Fruit fly (Drosophila melanogaster) whole organism, prepupa: ENCODE data around the gene CG14075.

ENCODE experiments used
- Blimp-1 ChIP-seq: fragments of 200-800 bp; sonication (Bioruptor generic); optimal IDR thresholded peaks from 3 replicates; lab custom pipeline; 2017; ENCODE audit warnings: missing biosample characterization, missing genetic modification characterization, mild to moderate bottlenecking, moderate library complexity, missing genetic modification reagents
- CG10631 ChIP-seq: fragments of 200-800 bp; sonication (Bioruptor generic); optimal IDR thresholded peaks from 2 replicates; lab custom pipeline; 2016; ENCODE audit warnings: missing biosample characterization, missing genetic modification characterization
- CG10669 ChIP-seq: fragments of 200-800 bp; sonication (Bioruptor generic); optimal IDR thresholded peaks from 3 replicates; lab custom pipeline; 2018; ENCODE audit warnings: missing biosample characterization, mild to moderate bottlenecking, missing genetic modification characterization, moderate library complexity
- CG11762 ChIP-seq: fragments of 200-800 bp; sonication (Bioruptor generic); optimal IDR thresholded peaks from 3 replicates; lab custom pipeline; 2016; ENCODE audit warnings: missing biosample characterization, missing genetic modification characterization; ENCODE audit not compliant: insufficient read depth
- CG11902 ChIP-seq: fragments of 200-800 bp; sonication (Bioruptor generic); optimal IDR thresholded peaks from 3 replicates; lab custom pipeline; 2016; ENCODE audit warnings: missing biosample characterization, missing genetic modification characterization
- CG15336 ChIP-seq: fragments of 200-800 bp; sonication (Bioruptor generic); IDR thresholded peaks from 2 replicates; pipeline ENCODE4 v1.3.6; 2022; ENCODE audit warnings: missing biosample characterization, missing genetic modification characterization
- CG1621 ChIP-seq: fragments of 200-800 bp; sonication (Bioruptor generic); optimal IDR thresholded peaks from 3 replicates; lab custom pipeline; 2018; ENCODE audit warnings: missing biosample characterization, mild to moderate bottlenecking, missing genetic modification characterization
- CG32006 ChIP-seq: fragments of 200-800 bp; sonication (Bioruptor generic); optimal IDR thresholded peaks from 3 replicates; lab custom pipeline; 2017; ENCODE audit warnings: missing biosample characterization, mild to moderate bottlenecking, missing genetic modification characterization
- CG34406 ChIP-seq: fragments of 200-800 bp; sonication (Bioruptor generic); optimal IDR thresholded peaks from 3 replicates; lab custom pipeline; 2016; ENCODE audit warnings: missing biosample characterization, missing genetic modification characterization
- CG3919 ChIP-seq: fragments of 200-800 bp; sonication (Bioruptor generic); optimal IDR thresholded peaks from 3 replicates; lab custom pipeline; 2016; ENCODE audit warnings: missing biosample characterization, missing genetic modification characterization
- CG4318 ChIP-seq: fragments of 200-800 bp; sonication (Bioruptor generic); optimal IDR thresholded peaks from 3 replicates; lab custom pipeline; 2017; ENCODE audit warnings: missing biosample characterization, mild to moderate bottlenecking, missing genetic modification characterization
- CG6163 ChIP-seq: fragments of 200-800 bp; sonication (Bioruptor generic); IDR thresholded peaks from 3 replicates; pipeline ENCODE4 v1.3.6; 2022; ENCODE audit warnings: missing biosample characterization, missing genetic modification characterization
- CG6792 ChIP-seq: fragments of 200-800 bp; sonication (Bioruptor generic); optimal IDR thresholded peaks from 3 replicates; lab custom pipeline; 2016; ENCODE audit warnings: missing biosample characterization, missing genetic modification characterization
- CG6808 ChIP-seq: fragments of 200-800 bp; sonication (Bioruptor generic); optimal IDR thresholded peaks from 3 replicates; lab custom pipeline; 2017; ENCODE audit warnings: missing biosample characterization, missing genetic modification characterization, mild to moderate bottlenecking, moderate library complexity, missing genetic modification reagents
- CG6854 ChIP-seq: fragments of 200-800 bp; sonication (Bioruptor generic); optimal IDR thresholded peaks from 2 replicates; lab custom pipeline; 2017; ENCODE audit warnings: missing biosample characterization, mild to moderate bottlenecking, missing genetic modification characterization
- CG8319 ChIP-seq: fragments of 200-800 bp; sonication (Bioruptor generic); optimal IDR thresholded peaks from 3 replicates; lab custom pipeline; 2016; ENCODE audit warnings: missing biosample characterization, missing genetic modification characterization
- CG8632 ChIP-seq: fragments of 200-800 bp; sonication (Bioruptor generic); optimal IDR thresholded peaks from 3 replicates; lab custom pipeline; 2016; ENCODE audit warnings: missing biosample characterization, missing genetic modification characterization
- CG9139 ChIP-seq: fragments of 200-800 bp; sonication (Bioruptor generic); optimal IDR thresholded peaks from 3 replicates; lab custom pipeline; 2017; ENCODE audit warnings: missing biosample characterization, mild to moderate bottlenecking, missing genetic modification characterization
- Eip75B ChIP-seq: fragments of 200-800 bp; sonication (Bioruptor generic); optimal IDR thresholded peaks from 3 replicates; lab custom pipeline; 2016; ENCODE audit warnings: missing biosample characterization, missing genetic modification characterization
- Eip78C ChIP-seq: fragments of 200-800 bp; sonication (Bioruptor generic); peaks from one replicate; lab custom pipeline; 2016; ENCODE audit warnings: missing biosample characterization, missing genetic modification characterization
- Ets21C ChIP-seq: fragments of 200-800 bp; sonication (Bioruptor generic); optimal IDR thresholded peaks from 3 replicates; lab custom pipeline; 2016; ENCODE audit warnings: missing biosample characterization, missing genetic modification characterization
- Ets96B ChIP-seq: fragments of 200-800 bp; optimal IDR thresholded peaks from 2 replicates; lab custom pipeline; 2019; ENCODE audit warnings: missing biosample characterization, mild to moderate bottlenecking, missing genetic modification characterization, moderate library complexity
- Hr39 ChIP-seq: fragments of 200-800 bp; sonication (Bioruptor generic); optimal IDR thresholded peaks from 2 replicates; lab custom pipeline; 2016; ENCODE audit warnings: missing biosample characterization, missing genetic modification characterization
- Hr4 ChIP-seq: fragments of 200-800 bp; sonication (Bioruptor generic); optimal IDR thresholded peaks from 3 replicates; lab custom pipeline; 2016; ENCODE audit warnings: missing biosample characterization, missing genetic modification characterization
- Lpt ChIP-seq: fragments of 200-800 bp; sonication (Bioruptor generic); optimal IDR thresholded peaks from 3 replicates; lab custom pipeline; 2016; ENCODE audit warnings: missing biosample characterization, missing genetic modification characterization
- Met ChIP-seq: fragments of 200-800 bp; sonication (Bioruptor generic); optimal IDR thresholded peaks from 3 replicates; lab custom pipeline; 2016; ENCODE audit warnings: missing biosample characterization, missing genetic modification characterization
- Smox ChIP-seq: fragments of 200-800 bp; sonication (Bioruptor generic); optimal IDR thresholded peaks from 3 replicates; lab custom pipeline; 2016; ENCODE audit warnings: missing biosample characterization, missing genetic modification characterization
- Sox14 ChIP-seq: fragments of 200-800 bp; sonication (Bioruptor generic); optimal IDR thresholded peaks from 3 replicates; lab custom pipeline; 2016; ENCODE audit warnings: missing biosample characterization, missing genetic modification characterization
- Sox15 ChIP-seq: fragments of 200-800 bp; sonication (Bioruptor generic); optimal IDR thresholded peaks from 3 replicates; lab custom pipeline; 2016; ENCODE audit warnings: missing biosample characterization, missing genetic modification characterization
- achi ChIP-seq: fragments of 200-800 bp; sonication (Bioruptor generic); optimal IDR thresholded peaks from 3 replicates; lab custom pipeline; 2016; ENCODE audit warnings: missing biosample characterization, missing genetic modification characterization
- acj6 ChIP-seq: fragments of 200-800 bp; sonication (Bioruptor generic); optimal IDR thresholded peaks from 3 replicates; lab custom pipeline; 2016; ENCODE audit warnings: missing biosample characterization, missing genetic modification characterization
- cyc ChIP-seq: fragments of 200-800 bp; sonication (Bioruptor generic); optimal IDR thresholded peaks from 3 replicates; lab custom pipeline; 2016; ENCODE audit warnings: missing biosample characterization, missing genetic modification characterization
- dac ChIP-seq: fragments of 200-800 bp; sonication (Bioruptor generic); optimal IDR thresholded peaks from 2 replicates; lab custom pipeline; 2017; ENCODE audit warnings: missing biosample characterization, mild to moderate bottlenecking, missing genetic modification characterization
- eg ChIP-seq: fragments of 200-800 bp; sonication (Bioruptor generic); IDR thresholded peaks from 3 replicates; pipeline ENCODE4 v1.3.6; 2022; ENCODE audit warnings: missing biosample characterization, missing genetic modification characterization
- fd59A ChIP-seq: fragments of 200-800 bp; sonication (Bioruptor generic); optimal IDR thresholded peaks from 2 replicates; lab custom pipeline; 2017; ENCODE audit warnings: missing biosample characterization, mild to moderate bottlenecking, missing genetic modification characterization, missing genetic modification reagents
- fkh ChIP-seq: fragments of 200-800 bp; sonication (Bioruptor generic); optimal IDR thresholded peaks from 3 replicates; lab custom pipeline; 2017; ENCODE audit warnings: missing biosample characterization, mild to moderate bottlenecking, missing genetic modification characterization, moderate library complexity
- lz ChIP-seq: fragments of 200-800 bp; sonication (Bioruptor generic); optimal IDR thresholded peaks from 3 replicates; lab custom pipeline; 2016; ENCODE audit warnings: missing biosample characterization, missing genetic modification characterization
- net ChIP-seq: fragments of 200-800 bp; sonication (Bioruptor generic); optimal IDR thresholded peaks from 3 replicates; lab custom pipeline; 2016; ENCODE audit warnings: missing biosample characterization, missing genetic modification characterization
- pdm3 ChIP-seq: fragments of 200-800 bp; sonication (Bioruptor generic); optimal IDR thresholded peaks from 3 replicates; lab custom pipeline; 2016; ENCODE audit warnings: missing biosample characterization, missing genetic modification characterization
- salr ChIP-seq, 2 experiments: fragments of 200-800 bp; sonication (Bioruptor generic); optimal IDR thresholded peaks; 3 replicates each; lab custom pipeline; 2016 to 2018; ENCODE audit warnings: missing biosample characterization in 2 of 2, missing genetic modification characterization in 2 of 2, mild to moderate bottlenecking in 1 of 2
- spab ChIP-seq: fragments of 200-800 bp; sonication (Bioruptor generic); optimal IDR thresholded peaks from 2 replicates; lab custom pipeline; 2017; ENCODE audit warnings: missing biosample characterization, mild to moderate bottlenecking, missing genetic modification characterization, missing genetic modification reagents
- svp ChIP-seq: fragments of 200-800 bp; sonication (Bioruptor generic); peaks from one replicate; lab custom pipeline; 2016; ENCODE audit warnings: missing biosample characterization, missing genetic modification characterization
- topi ChIP-seq: fragments of 200-800 bp; sonication (Bioruptor generic); optimal IDR thresholded peaks from 3 replicates; lab custom pipeline; 2016; ENCODE audit warnings: missing biosample characterization, missing genetic modification characterization
- vri ChIP-seq: fragments of 200-800 bp; sonication (Bioruptor generic); optimal IDR thresholded peaks from 3 replicates; lab custom pipeline; 2016; ENCODE audit warnings: missing biosample characterization, mild to moderate bottlenecking, missing genetic modification characterization

CG14075 gene

DNA sequence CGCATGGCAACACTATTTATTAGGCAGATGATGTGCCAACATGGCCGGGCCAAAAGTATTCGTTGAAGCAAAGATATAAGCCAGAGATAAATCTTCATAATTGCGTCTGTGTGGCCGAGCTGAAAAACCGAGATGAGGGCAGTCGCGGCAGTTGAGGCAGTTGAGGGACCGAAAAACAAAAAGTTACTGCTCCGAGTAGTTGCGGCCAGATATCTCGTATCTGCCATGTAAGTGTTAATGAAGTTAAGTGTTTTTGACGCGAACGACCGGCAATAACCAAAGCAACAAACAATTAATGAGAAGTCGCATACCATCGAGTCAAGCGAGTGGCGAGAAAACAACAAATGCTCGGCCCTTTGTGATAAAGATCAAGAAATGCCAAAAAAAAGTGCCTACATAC is 30.0 kb downstream of the CG14075 start:
- TF ChIP-seq achi (GFP tag; lab: Kevin White, UChicago) = no peak
- TF ChIP-seq fd59A = no peak
- no peak for TF ChIP-seq fkh (GFP tag; lab: Kevin White, UChicago)
- TF ChIP-seq CG6854 (GFP tag; lab: Kevin White, UChicago) = no peak
- no peak for TF ChIP-seq CG15336 (GFP tag; lab: Robert Waterston, UW)
- TF ChIP-seq CG3919 (GFP tag; lab: Kevin White, UChicago) = no peak
- TF ChIP-seq CG9139 (GFP tag; lab: Kevin White, UChicago) = no peak
- no peak for TF ChIP-seq CG11902 (GFP tag; lab: Kevin White, UChicago)
- no peak for TF ChIP-seq CG8632 (GFP tag; lab: Kevin White, UChicago)
- no peak for TF ChIP-seq lz (GFP tag; lab: Kevin White, UChicago)
- TF ChIP-seq net (GFP tag; lab: Kevin White, UChicago) = no peak

DNA sequence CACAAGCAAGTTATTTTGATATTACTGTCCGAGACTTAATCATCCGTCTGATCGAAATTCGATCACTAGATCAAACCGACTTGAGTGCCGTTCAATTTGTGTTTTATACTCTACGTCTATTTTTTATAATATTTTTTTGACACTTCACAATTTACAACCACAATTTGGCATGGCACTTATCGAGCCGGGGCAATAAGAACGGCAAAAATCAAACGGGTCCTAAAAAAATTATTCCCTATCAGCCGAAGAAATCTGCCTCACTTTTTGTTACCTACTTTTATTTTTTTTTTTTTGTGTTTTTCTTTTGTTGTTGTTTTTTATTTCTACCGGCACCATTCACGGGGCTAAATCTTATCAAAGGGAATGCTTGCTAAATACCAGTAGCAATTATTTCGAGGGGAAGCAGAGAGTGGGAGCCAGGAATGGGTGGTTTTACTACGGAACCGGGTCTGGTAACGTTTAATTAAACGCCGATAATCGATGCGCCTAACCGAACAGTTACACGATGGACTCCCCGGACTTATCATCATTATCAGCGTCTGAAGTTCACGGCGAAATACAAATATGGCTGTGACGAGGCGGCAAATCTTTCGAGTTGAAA is 30.8 kb downstream of the CG14075 start:
- no peak for TF ChIP-seq spab (GFP tag; lab: Kevin White, UChicago)
- no peak for TF ChIP-seq CG6163 (GFP tag; lab: Robert Waterston, UW)
- TF ChIP-seq dac (GFP tag; lab: Kevin White, UChicago) = no peak
- TF ChIP-seq CG32006 (GFP tag; lab: Kevin White, UChicago) = no peak
- TF ChIP-seq Eip78C (GFP tag; lab: Kevin White, UChicago) = peak; percentile 50
- TF ChIP-seq pdm3 = no peak
- no peak for TF ChIP-seq Sox14 (GFP tag; lab: Kevin White, UChicago)
- TF ChIP-seq vri (GFP tag; lab: Kevin White, UChicago) = peak; percentile 72
- TF ChIP-seq, all 60 proteins: peak for 2

DNA sequence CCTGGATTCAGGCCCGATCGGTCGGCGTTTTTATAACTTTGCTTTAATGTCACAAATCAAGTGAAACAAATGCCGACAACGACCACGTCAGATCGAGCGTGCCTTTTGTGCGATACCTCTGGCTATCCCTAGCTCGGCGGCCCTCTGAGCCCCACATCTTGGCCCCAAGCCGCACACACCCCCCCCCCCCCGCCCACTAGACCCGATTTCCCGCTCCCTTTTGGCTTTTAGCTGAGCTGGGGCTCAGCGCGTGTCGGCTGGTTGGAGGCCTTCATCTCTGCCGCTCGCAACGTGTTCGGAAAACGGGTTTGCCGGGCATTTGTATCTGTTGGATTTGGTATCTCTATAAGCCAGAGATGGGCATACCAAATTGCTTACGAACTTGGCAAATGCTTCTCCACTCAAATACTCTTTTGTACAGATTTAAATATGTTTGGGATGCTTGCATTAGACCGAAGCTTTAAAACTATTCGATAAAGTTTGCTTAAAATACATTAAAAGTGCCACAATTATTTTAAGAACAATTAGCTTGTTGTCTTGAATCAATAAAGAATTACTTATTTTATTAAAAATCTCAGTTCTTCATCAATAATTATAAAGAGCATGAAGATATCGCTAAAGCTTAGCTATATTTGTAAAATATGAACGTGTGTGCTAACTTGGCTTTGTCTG is 31.5 kb downstream of the CG14075 start:
- TF ChIP-seq salr (GFP tag; optimal IDR thresholded peaks at IDR 0.05; lab: Kevin White, UChicago) (peak in 1 of 2 experiments; percentile 66), CG8319 (peak; percentile 16), Ets96B (peak; percentile 78), CG6792 (GFP tag; lab: Kevin White, UChicago) (peak; percentile 45), Smox (GFP tag; lab: Kevin White, UChicago) (peak; percentile 29), Eip75B (GFP tag; lab: Kevin White, UChicago) (peak; percentile 32), lz (GFP tag; lab: Kevin White, UChicago) (peak; percentile 47), Blimp-1 (GFP tag; lab: Kevin White, UChicago) (no peak), CG3919 (GFP tag; lab: Kevin White, UChicago) (peak; percentile 52), CG4318 (GFP tag; lab: Kevin White, UChicago) (peak; percentile 45), CG10669 (GFP tag; lab: Kevin White, UChicago) (peak; percentile 71), net (GFP tag; lab: Kevin White, UChicago) (peak; percentile 69), topi (GFP tag; lab: Kevin White, UChicago) (peak; percentile 54), dac (GFP tag; lab: Kevin White, UChicago) (peak; percentile 20), CG34406 (peak; percentile 59), CG11902 (GFP tag; lab: Kevin White, UChicago) (peak; percentile 13), acj6 (peak; percentile 62), Hr4 (GFP tag; lab: Kevin White, UChicago) (peak; percentile 76), CG11762 (GFP tag; lab: Kevin White, UChicago) (peak; percentile 48), pdm3 (peak; percentile 79), Met (GFP tag; lab: Kevin White, UChicago) (peak; percentile 61), Hr39 (GFP tag; lab: Kevin White, UChicago) (peak; percentile 43), CG6808 (GFP tag; lab: Kevin White, UChicago) (peak; percentile 30), Sox14 (GFP tag; lab: Kevin White, UChicago) (peak; percentile 70), svp (GFP tag; lab: Kevin White, UChicago) (no peak), CG32006 (GFP tag; lab: Kevin White, UChicago) (peak; percentile 80), CG6854 (GFP tag; lab: Kevin White, UChicago) (no peak), CG10631 (GFP tag; lab: Kevin White, UChicago) (peak; percentile 68), fkh (GFP tag; lab: Kevin White, UChicago) (no peak), Lpt (GFP tag; lab: Kevin White, UChicago) (peak; percentile 66), Ets21C (GFP tag; lab: Kevin White, UChicago) (no peak), spab (GFP tag; lab: Kevin White, UChicago) (peak; percentile 25), Sox15 (GFP tag; lab: Kevin White, UChicago) (peak; percentile 47), cyc (peak; percentile 15), CG1621 (tag; lab: Kevin White, UChicago) (no peak), CG9139 (GFP tag; lab: Kevin White, UChicago) (no peak), CG15336 (GFP tag; lab: Robert Waterston, UW) (peak; percentile 78), eg (GFP tag; lab: Robert Waterston, UW) (peak; percentile 36; the same call in 1 of the 3 replicates)
